Worm (Caenorhabditis elegans) whole organism, L4/young adult: ENCODE measurements around the gene mog-4.

Experiments
- dao-5 ChIP-seq: sonication (generic microtip); optimal IDR thresholded peaks from 2 replicates; lab custom pipeline; 2016; ENCODE audit warnings: missing genotype, missing genetic modification characterization, moderate library complexity, missing compliant biosample characterization
- him-1 ChIP-seq: sonication (generic microtip); optimal IDR thresholded peaks from 2 replicates; lab custom pipeline; 2016; ENCODE audit warnings: missing genotype, missing genetic modification reagents, missing genetic modification characterization, missing compliant biosample characterization

DNA sequence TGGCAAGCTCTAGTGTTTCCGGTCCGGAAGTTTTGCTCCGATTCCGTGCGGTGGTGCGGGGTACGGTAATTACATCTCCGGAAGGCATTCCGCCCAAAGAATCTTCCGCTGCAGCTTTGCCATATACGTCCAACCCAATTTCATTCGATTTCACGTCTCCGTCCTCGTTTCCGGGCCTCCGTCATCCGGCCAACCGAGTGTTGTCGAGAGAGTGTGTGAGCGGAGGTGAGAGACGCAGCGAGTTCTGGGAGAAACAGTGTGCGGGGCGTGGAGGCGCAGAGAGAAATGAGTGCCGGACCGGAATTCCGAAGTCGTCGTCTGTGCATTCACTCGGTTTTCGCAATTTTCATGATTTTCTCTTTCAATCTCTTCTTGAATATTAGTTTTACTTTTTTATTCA is 7.9 kb upstream of the mog-4 start:
- TF ChIP-seq him-1 (tag; lab: Kevin White, UChicago) (no peak), dao-5 (tag; lab: Kevin White, UChicago) (no peak)
